Fruit fly (Drosophila melanogaster): Measurements from ENCODE around the gene sl.

sl gene

dm6 chrX:16320197-16320921 is 29.8 kb upstream of the sl start, which contains the start of gene Cyp1 (continued):
- TF ChIP-seq Oaz (GFP tag; IDR thresholded peaks at IDR 0.05) (0 out of 2 replicates have a peak, but pooled peaks have one; percentile 11), CG15514 (GFP tag; optimal IDR thresholded peaks at IDR 0.05) (peak; percentile 88), CG12769 (tag; optimal IDR thresholded peaks at IDR 0.05) (peak; percentile 14), Side (GFP tag; optimal IDR thresholded peaks at IDR 0.05) (peak; percentile 12), CG11247 (GFP tag; IDR thresholded peaks at IDR 0.05) (peak; percentile 51), lilli (GFP tag; optimal IDR thresholded peaks at IDR 0.05) (peak; percentile 49), Adf1 (GFP tag; IDR thresholded peaks at IDR 0.05) (peak; percentile 88), CG6654 (GFP tag; optimal IDR thresholded peaks at IDR 0.05) (no peak), CG12219 (GFP tag; optimal IDR thresholded peaks at IDR 0.05) (no peak), knrl (GFP tag; IDR thresholded peaks at IDR 0.05; ENCODE audit: partially characterized antibody) (peak; percentile 79), dmrt11E (tag; optimal IDR thresholded peaks at IDR 0.05) (peak; percentile 23), sima (GFP tag; optimal IDR thresholded peaks at IDR 0.05) (no peak), CG12744 (GFP tag; optimal IDR thresholded peaks at IDR 0.05) (no peak), zen2 (GFP tag; IDR thresholded peaks at IDR 0.05; ENCODE audit: partially characterized antibody) (peak; percentile 64; the same call in 2 of the 3 replicates), Hmr (GFP tag; optimal IDR thresholded peaks at IDR 0.05) (peak; percentile 56), sens-2 (GFP tag; IDR thresholded peaks at IDR 0.05) (0 out of 2 replicates have a peak, but pooled peaks have one; percentile 19), wdn (GFP tag; IDR thresholded peaks at IDR 0.05) (peak; percentile 42; the same call in 1 of the 2 replicates), CG7372 (GFP tag; IDR thresholded peaks at IDR 0.05) (peak; percentile 38; the same call in 1 of the 2 replicates), CG4328 (GFP tag; optimal IDR thresholded peaks at IDR 0.05) (no peak), jumu (GFP tag; optimal IDR thresholded peaks at IDR 0.05) (peak; percentile 5), CG14667 (GFP tag; IDR thresholded peaks at IDR 0.05) (peak; percentile 70), CG30020 (tag; optimal IDR thresholded peaks at IDR 0.05) (peak; percentile 94), Fer3 (tag; optimal IDR thresholded peaks at IDR 0.05) (no peak), Dp (GFP tag; optimal IDR thresholded peaks at IDR 0.05) (peak; percentile 51), BtbVII (GFP tag; optimal IDR thresholded peaks at IDR 0.05) (no peak), bcd (GFP tag; optimal IDR thresholded peaks at IDR 0.05) (peak; percentile 8), GATAe (GFP tag; conservative IDR thresholded peaks at IDR 0.05) (no peak), HmgZ (tag; optimal IDR thresholded peaks at IDR 0.05) (peak; percentile 24), B-H2 (GFP tag; optimal IDR thresholded peaks at IDR 0.05) (peak; percentile 47), HHEX (GFP tag; optimal IDR thresholded peaks at IDR 0.05) (no peak), Lpt (GFP tag; optimal IDR thresholded peaks at IDR 0.05) (no peak), dm (GFP tag; optimal IDR thresholded peaks at IDR 0.05) (peak; percentile 81), mld (GFP tag; IDR thresholded peaks at IDR 0.05; ENCODE audit: partially characterized antibody) (peak; percentile 77; the same call in 1 of the 3 replicates), CG7357 (GFP tag; IDR thresholded peaks at IDR 0.05) (peak; percentile 34; the same call in 1 of the 3 replicates), Gug (GFP tag; IDR thresholded peaks at IDR 0.05) (peak; percentile 38; the same call in 2 of the 4 replicates), Blimp-1 (GFP tag; optimal IDR thresholded peaks at IDR 0.05) (no peak), sisA (GFP tag; IDR thresholded peaks at IDR 0.05) (peak; percentile 36), bsh (GFP tag; optimal IDR thresholded peaks at IDR 0.05) (peak in 1 of 2 experiments; percentile 10), unpg (GFP tag; optimal IDR thresholded peaks at IDR 0.05) (no peak), CG15269 (tag; optimal IDR thresholded peaks at IDR 0.05) (peak; percentile 35), tup (GFP tag; optimal IDR thresholded peaks at IDR 0.05) (peak; percentile 19), pfk (GFP tag; optimal IDR thresholded peaks at IDR 0.05) (peak; percentile 98), C15 (GFP tag; IDR thresholded peaks at IDR 0.05) (no peak), pum (GFP tag; optimal IDR thresholded peaks at IDR 0.05) (no peak), CG16813 (GFP tag; IDR thresholded peaks at IDR 0.05; ENCODE audit: partially characterized antibody) (peak; percentile 80), CG8944 (GFP tag; optimal IDR thresholded peaks at IDR 0.05) (no peak), dimm (GFP tag; IDR thresholded peaks at IDR 0.05) (no peak), CG15479 (GFP tag; optimal IDR thresholded peaks at IDR 0.05) (peak; percentile 74)

Data from whole organism, embryonic.